Fruit fly (Drosophila melanogaster) whole organism, pupa: Measurements from ENCODE around the gene CG4830.

Experiments
- EcR ChIP-seq: fragments of 200-800 bp; sonication (Bioruptor generic); optimal IDR thresholded peaks from 3 replicates; lab custom pipeline; 2019; ENCODE audit warnings: missing biosample characterization, missing genetic modification characterization, mild to moderate bottlenecking, moderate library complexity, missing genetic modification reagents
- fd96Ca ChIP-seq: fragments of 200-800 bp; sonication (Bioruptor generic); IDR thresholded peaks from 3 replicates; pipeline ENCODE4 v1.3.6; 2022; ENCODE audit warnings: missing biosample characterization, missing genetic modification characterization

- no peak for TF ChIP-seq EcR (GFP tag; lab: Kevin White, UChicago)
- TF ChIP-seq fd96Ca (GFP tag; lab: Robert Waterston, UW): no peak
These were observed 42.4 kb upstream of the CG4830 start for dm6 chr3R:12252457-12253065.
